Worm (Caenorhabditis elegans) whole organism, mixed stage, embryonic: ENCODE data around the gene seip-1.
"Not testable (repeated sequence)": the region's sequence is repeated elsewhere in the genome, so short reads cannot be mapped to it uniquely, and the experiment has no call there.

Experiments
- bed-3 ChIP-seq: fragments of 200-800 bp; sonication (Bioruptor generic); optimal IDR thresholded peaks from 3 replicates; lab custom pipeline; 2018; ENCODE audit warnings: mild to moderate bottlenecking, missing genetic modification characterization, moderate library complexity, missing compliant biosample characterization
- ceh-39 ChIP-seq: fragments of 150-350 bp; optimal IDR thresholded peaks from 2 replicates; lab custom pipeline; 2014; ENCODE audit warnings: missing biosample characterization, missing genetic modification characterization
- ceh-43 ChIP-seq: fragments of 200-800 bp; sonication (Bioruptor generic); optimal IDR thresholded peaks from 2 replicates; lab custom pipeline; 2018; ENCODE audit warnings: mild to moderate bottlenecking, missing genetic modification characterization, moderate library complexity, missing compliant biosample characterization
- ceh-83 ChIP-seq: fragments of 200-800 bp; sonication (Bioruptor generic); optimal IDR thresholded peaks from 2 replicates; lab custom pipeline; 2018; ENCODE audit warnings: mild to moderate bottlenecking, missing genetic modification characterization, missing compliant biosample characterization
- ces-1 ChIP-seq: fragments of 150-350 bp; optimal IDR thresholded peaks from 2 replicates; lab custom pipeline; 2014; ENCODE audit warnings: missing biosample characterization, missing genetic modification reagents, missing genetic modification characterization
- cnd-1 ChIP-seq: fragments of 200-800 bp; sonication (Bioruptor generic); optimal IDR thresholded peaks from 2 replicates; lab custom pipeline; 2018; ENCODE audit warnings: mild to moderate bottlenecking, missing genetic modification characterization, missing compliant biosample characterization
- drap-1 ChIP-seq: fragments of 200-800 bp; sonication (Bioruptor generic); optimal IDR thresholded peaks from 3 replicates; lab custom pipeline; 2018; ENCODE audit warnings: mild to moderate bottlenecking, missing genetic modification characterization, missing compliant biosample characterization
- elt-1 ChIP-seq: sonication (generic microtip); optimal IDR thresholded peaks from 2 replicates; lab custom pipeline; 2017; ENCODE audit warnings: missing genetic modification characterization, mild to moderate bottlenecking, missing compliant biosample characterization, antibody characterized with exemption, moderate library complexity, borderline replicate concordance; ENCODE audit not compliant: insufficient read depth
- elt-3 ChIP-seq: fragments of 150-350 bp; optimal IDR thresholded peaks from 2 replicates; lab custom pipeline; 2014; ENCODE audit warnings: missing biosample characterization, missing genetic modification characterization
- flh-1 ChIP-seq: fragments of 200-800 bp; sonication (Bioruptor generic); optimal IDR thresholded peaks from 2 replicates; lab custom pipeline; 2018; ENCODE audit warnings: mild to moderate bottlenecking, missing genetic modification characterization, moderate library complexity, missing compliant biosample characterization
- ham-2 ChIP-seq: fragments of 200-800 bp; sonication (Bioruptor generic); optimal IDR thresholded peaks from 2 replicates; lab custom pipeline; 2018; ENCODE audit warnings: mild to moderate bottlenecking, missing genetic modification characterization, missing compliant biosample characterization
- hlh-1 ChIP-seq: fragments of 150-350 bp; optimal IDR thresholded peaks from 2 replicates; lab custom pipeline; 2014; ENCODE audit warnings: missing biosample characterization, missing genetic modification reagents, missing genetic modification characterization
- lin-13 ChIP-seq: fragments of 150-350 bp; optimal IDR thresholded peaks from 2 replicates; lab custom pipeline; 2014; ENCODE audit warnings: missing biosample characterization, missing genetic modification characterization
- lin-32 ChIP-seq: fragments of 200-800 bp; sonication (Bioruptor generic); optimal IDR thresholded peaks from 2 replicates; lab custom pipeline; 2018; ENCODE audit warnings: mild to moderate bottlenecking, missing genetic modification characterization, missing compliant biosample characterization
- lsy-2 ChIP-seq: fragments of 150-350 bp; optimal IDR thresholded peaks from 2 replicates; lab custom pipeline; 2014; ENCODE audit warnings: missing biosample characterization, missing genetic modification characterization
- mep-1 ChIP-seq: fragments of 150-350 bp; optimal IDR thresholded peaks from 2 replicates; lab custom pipeline; 2017; ENCODE audit warnings: missing biosample characterization, missing genetic modification reagents, missing genetic modification characterization, inconsistent platforms
- mls-2 ChIP-seq: sonication (generic microtip); optimal IDR thresholded peaks from 2 replicates; lab custom pipeline; 2016; ENCODE audit warnings: mild to moderate bottlenecking, missing genetic modification characterization, moderate library complexity, missing compliant biosample characterization
- nhr-12 ChIP-seq: fragments of 150-350 bp; optimal IDR thresholded peaks from 2 replicates; lab custom pipeline; 2014; ENCODE audit warnings: missing biosample characterization, missing genetic modification characterization
- nhr-237 ChIP-seq: fragments of 150-350 bp; optimal IDR thresholded peaks from 2 replicates; lab custom pipeline; 2014; ENCODE audit warnings: missing biosample characterization, missing genetic modification characterization
- nhr-28 ChIP-seq: fragments of 150-350 bp; optimal IDR thresholded peaks from 2 replicates; lab custom pipeline; 2014; ENCODE audit warnings: missing biosample characterization, missing genetic modification characterization
- pha-4 ChIP-seq: fragments of 150-350 bp; optimal IDR thresholded peaks from 2 replicates; lab custom pipeline; 2018; ENCODE audit warnings: missing biosample characterization, missing genetic modification reagents, missing genetic modification characterization
- sem-2 ChIP-seq: fragments of 200-800 bp; sonication (Bioruptor generic); optimal IDR thresholded peaks from 2 replicates; lab custom pipeline; 2018; ENCODE audit warnings: mild to moderate bottlenecking, missing genetic modification characterization, missing compliant biosample characterization
- snpc-4 ChIP-seq: fragments of 150-350 bp; optimal IDR thresholded peaks from 2 replicates; lab custom pipeline; 2014; ENCODE audit warnings: missing biosample characterization, missing genetic modification characterization
- sptf-1 ChIP-seq: sonication (generic microtip); optimal IDR thresholded peaks from 2 replicates; lab custom pipeline; 2017; ENCODE audit warnings: mild to moderate bottlenecking, missing genetic modification characterization, moderate library complexity, missing compliant biosample characterization
- tbx-8 ChIP-seq: fragments of 200-800 bp; sonication (Bioruptor generic); optimal IDR thresholded peaks from 2 replicates; lab custom pipeline; 2018; ENCODE audit warnings: mild to moderate bottlenecking, missing genetic modification characterization, moderate library complexity, missing compliant biosample characterization
- unc-120 ChIP-seq: sonication (generic microtip); optimal IDR thresholded peaks from 2 replicates; lab custom pipeline; 2017; ENCODE audit warnings: missing genetic modification characterization, missing compliant biosample characterization; ENCODE audit not compliant: poor library complexity, severe bottlenecking
- unc-39 ChIP-seq: fragments of 150-350 bp; optimal IDR thresholded peaks from 2 replicates; lab custom pipeline; 2014; ENCODE audit warnings: missing biosample characterization, missing genetic modification characterization
- unc-62 ChIP-seq: fragments of 150-350 bp; optimal IDR thresholded peaks from 2 replicates; lab custom pipeline; 2014; ENCODE audit warnings: missing biosample characterization, missing genetic modification reagents, missing genetic modification characterization
- ztf-11 ChIP-seq: fragments of 150-350 bp; optimal IDR thresholded peaks from 2 replicates; lab custom pipeline; 2014; ENCODE audit warnings: missing biosample characterization, missing genetic modification characterization

Gene seip-1

DNA sequence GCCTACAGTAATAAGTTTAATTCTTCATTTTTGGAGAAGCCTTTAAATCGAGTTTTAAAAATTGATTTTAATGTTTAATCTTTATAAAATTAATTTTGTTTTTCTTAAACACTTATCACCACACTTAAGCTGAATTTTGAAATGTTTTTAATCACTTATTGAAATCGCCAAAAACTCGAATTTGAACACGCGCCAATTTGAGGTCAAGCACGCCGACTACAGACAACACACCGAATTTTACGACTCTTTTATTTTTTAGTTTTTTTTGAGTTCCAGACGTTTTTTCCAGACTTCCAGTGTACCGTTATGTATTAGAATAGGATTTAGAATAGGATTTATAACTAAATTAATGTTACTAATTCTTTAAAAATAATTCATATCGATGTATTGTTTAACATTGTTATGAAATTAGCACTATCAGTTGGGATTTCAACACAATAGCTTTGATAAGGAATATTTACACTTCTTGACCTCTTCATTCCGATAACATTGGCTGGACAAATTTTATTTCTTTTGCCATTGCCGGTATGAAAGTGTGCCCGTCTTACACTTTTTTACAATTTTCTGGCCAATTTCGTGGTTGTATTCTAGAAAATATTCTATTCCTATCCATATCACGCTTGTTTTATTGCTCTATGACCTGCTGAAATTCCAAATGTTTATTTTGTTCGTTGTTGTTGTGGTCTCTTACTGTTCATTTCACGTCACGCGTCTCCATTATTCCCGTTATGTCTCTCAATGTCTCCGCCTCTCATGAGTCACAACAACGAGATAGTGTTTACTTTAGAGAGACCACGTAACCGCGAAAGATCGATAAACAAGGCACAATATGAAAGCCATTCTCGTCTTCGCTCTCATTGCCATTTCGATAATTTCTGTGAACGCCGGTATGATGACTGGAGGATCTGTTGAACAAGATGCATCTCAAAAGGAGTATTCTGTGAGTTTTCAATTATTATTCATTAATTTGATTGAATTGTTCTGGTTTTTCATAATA is 9.5 kb downstream of the seip-1 start, which contains the start of gene cpi-2:
Gene cpi-2, plus strand, starts transcription at position 788 of the 997 bp plus-strand sequence.
- TF ChIP-seq unc-120 (peak; percentile 50), ceh-39 (tag; lab: Kevin White, UChicago) (peak; percentile 65), mep-1 (tag; lab: Kevin White, UChicago) (peak; percentile 8), ham-2 (GFP tag; lab: Kevin White, UChicago) (no peak), elt-1 (tag; lab: Kevin White, UChicago) (no peak), pha-4 (tag; lab: Kevin White, UChicago) (peak; percentile 71), ces-1 (GFP tag; lab: Kevin White, UChicago) (peak; percentile 24)

ce11 chrV:6041375-6041774 is 11.7 kb downstream of the seip-1 start, which contains the start of gene R01B10.2:
Gene R01B10.2 (minus strand): TSS chrV:6041475.
- no peak for TF ChIP-seq tbx-8 (GFP tag; lab: Kevin White, UChicago)
- no peak for TF ChIP-seq snpc-4 (tag; lab: Kevin White, UChicago)
- no peak for TF ChIP-seq unc-62 (GFP tag; lab: Kevin White, UChicago)
- TF ChIP-seq ceh-83 (GFP tag; lab: Kevin White, UChicago): no peak
- TF ChIP-seq bed-3 (GFP tag; lab: Kevin White, UChicago): no peak
- no peak for TF ChIP-seq mep-1 (tag; lab: Kevin White, UChicago)
- TF ChIP-seq ceh-43 (GFP tag; lab: Kevin White, UChicago): no peak
- no peak for TF ChIP-seq elt-1 (tag; lab: Kevin White, UChicago)
- TF ChIP-seq ceh-39 (tag; lab: Kevin White, UChicago): no peak
- no peak for TF ChIP-seq lin-13 (tag; lab: Kevin White, UChicago)
- no peak for TF ChIP-seq ztf-11 (tag; lab: Kevin White, UChicago)
- no peak for TF ChIP-seq elt-3 (tag; lab: Kevin White, UChicago)
- TF ChIP-seq ces-1 (GFP tag; lab: Kevin White, UChicago): no peak
- TF ChIP-seq sem-2 (GFP tag; lab: Kevin White, UChicago): no peak
- no peak for TF ChIP-seq lin-32
- TF ChIP-seq flh-1 (GFP tag; lab: Kevin White, UChicago): no peak
- no peak for TF ChIP-seq drap-1

ce11 chrV:6038405-6039151 is 14.5 kb downstream of the seip-1 start, which contains the start of gene F29G9.1:
Gene F29G9.1 (plus strand): TSS chrV:6039101.
- TF ChIP-seq snpc-4 (tag; lab: Kevin White, UChicago); unc-62 (GFP tag; lab: Kevin White, UChicago); hlh-1 (tag; lab: Kevin White, UChicago): not testable (repeated sequence)
- TF ChIP-seq, all 35 proteins: peak for 0; not testable (repeated sequence) for 35

ce11 chrV:6036547-6036946 is 16.5 kb downstream of the seip-1 start:
- TF ChIP-seq nhr-237: no peak
- no peak for TF ChIP-seq unc-39
- TF ChIP-seq nhr-28: no peak
- no peak for TF ChIP-seq nhr-12 (tag; lab: Kevin White, UChicago)
- no peak for TF ChIP-seq mls-2
- TF ChIP-seq pha-4 (tag; lab: Kevin White, UChicago): no peak
- no peak for TF ChIP-seq mep-1 (tag; lab: Kevin White, UChicago)
- TF ChIP-seq cnd-1 (tag; lab: Kevin White, UChicago): no peak
- TF ChIP-seq tbx-8 (GFP tag; lab: Kevin White, UChicago): no peak
- no peak for TF ChIP-seq lin-32
- no peak for TF ChIP-seq sptf-1 (tag; lab: Kevin White, UChicago)
- TF ChIP-seq ztf-11 (tag; lab: Kevin White, UChicago): no peak
- no peak for TF ChIP-seq lsy-2 (tag; lab: Kevin White, UChicago)
